Worm (Caenorhabditis elegans) whole organism, midembryonic: ENCODE measurements around the gene K04G7.1.

Experiments used
- T22C8.4 ChIP-seq: fragments of 200-800 bp; sonication (Bioruptor generic); IDR thresholded peaks from 2 replicates; pipeline ENCODE4 v1.3.6; 2022; ENCODE audit warnings: missing genetic modification characterization, missing compliant biosample characterization
- cog-1 ChIP-seq: sonication (generic microtip); optimal IDR thresholded peaks from 2 replicates; lab custom pipeline; 2016; ENCODE audit warnings: missing genetic modification characterization, missing compliant biosample characterization
- flt-1 ChIP-seq: fragments of 200-800 bp; sonication (Bioruptor generic); IDR thresholded peaks from 2 replicates; pipeline ENCODE4 v1.3.6; 2022; ENCODE audit warnings: missing genetic modification characterization, missing compliant biosample characterization
- klf-2 ChIP-seq: fragments of 200-800 bp; sonication (Bioruptor generic); conservative IDR thresholded peaks from 2 replicates; pipeline ENCODE4 v1.3.6; 2022; ENCODE audit warnings: missing genetic modification reagents, missing genetic modification characterization, missing compliant biosample characterization
- med-1 ChIP-seq: sonication (generic microtip); optimal IDR thresholded peaks from 2 replicates; lab custom pipeline; 2017; ENCODE audit warnings: missing genetic modification characterization, mild to moderate bottlenecking, missing compliant biosample characterization, antibody characterized with exemption, missing genetic modification reagents; ENCODE audit not compliant: insufficient read depth
- ref-1 ChIP-seq: fragments of 200-800 bp; sonication (Bioruptor generic); conservative IDR thresholded peaks from 2 replicates; pipeline ENCODE4 v1.3.6; 2022; ENCODE audit warnings: missing genetic modification reagents, missing genetic modification characterization, missing compliant biosample characterization
- tab-1 ChIP-seq: fragments of 200-800 bp; sonication (Bioruptor generic); IDR thresholded peaks from 2 replicates; pipeline ENCODE4 v1.3.6; 2022; ENCODE audit warnings: missing genetic modification characterization, missing compliant biosample characterization
- ztf-23 ChIP-seq: fragments of 200-800 bp; sonication (Bioruptor generic); IDR thresholded peaks from 2 replicates; pipeline ENCODE4 v1.3.6; 2022; ENCODE audit warnings: missing genetic modification reagents, missing genetic modification characterization, missing compliant biosample characterization
- ztf-29 ChIP-seq: fragments of 200-800 bp; sonication (Bioruptor generic); IDR thresholded peaks from 2 replicates; pipeline ENCODE4 v1.3.6; 2022; ENCODE audit warnings: missing genetic modification reagents, missing genetic modification characterization, missing compliant biosample characterization

Gene K04G7.1

DNA sequence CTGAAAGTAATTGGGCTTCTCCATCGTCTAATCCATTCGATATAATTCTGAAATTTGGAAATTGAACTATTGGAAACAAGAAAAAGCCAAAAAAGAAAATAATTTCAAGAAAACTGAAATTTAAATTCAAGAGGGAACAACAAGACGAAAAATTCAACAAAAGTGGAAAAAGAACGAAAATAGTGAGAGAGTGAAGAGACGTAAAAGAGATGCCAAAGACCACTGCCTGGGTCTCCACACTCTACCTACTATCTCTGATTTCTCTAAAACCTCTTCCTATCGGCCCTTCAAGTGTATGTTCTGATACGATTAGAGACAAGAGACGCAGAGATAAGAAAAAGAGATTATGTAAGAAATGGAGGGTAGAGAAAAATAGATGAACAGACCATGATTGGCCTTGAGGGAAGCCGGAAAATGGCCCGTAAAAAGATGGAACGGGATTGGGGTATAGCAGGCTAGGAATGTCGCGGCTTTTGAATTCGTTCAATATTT is 8.7 kb upstream of the K04G7.1 start, which contains the start of gene ogt-1:
Gene ogt-1 (minus strand): TSS at position 51 of the 492 bp plus-strand sequence.
- peak; percentile 57; the same call in 1 of the 2 replicates for TF ChIP-seq ztf-23 (GFP tag; lab: Robert Waterston, UW)
- no peak for TF ChIP-seq klf-2
- peak; percentile 47 for TF ChIP-seq cog-1 (tag; lab: Kevin White, UChicago)
- TF ChIP-seq ztf-29 (GFP tag; lab: Robert Waterston, UW), result peak; percentile 69; the same call in 1 of the 2 replicates
- no peak for TF ChIP-seq med-1 (GFP tag; lab: Kevin White, UChicago)

DNA sequence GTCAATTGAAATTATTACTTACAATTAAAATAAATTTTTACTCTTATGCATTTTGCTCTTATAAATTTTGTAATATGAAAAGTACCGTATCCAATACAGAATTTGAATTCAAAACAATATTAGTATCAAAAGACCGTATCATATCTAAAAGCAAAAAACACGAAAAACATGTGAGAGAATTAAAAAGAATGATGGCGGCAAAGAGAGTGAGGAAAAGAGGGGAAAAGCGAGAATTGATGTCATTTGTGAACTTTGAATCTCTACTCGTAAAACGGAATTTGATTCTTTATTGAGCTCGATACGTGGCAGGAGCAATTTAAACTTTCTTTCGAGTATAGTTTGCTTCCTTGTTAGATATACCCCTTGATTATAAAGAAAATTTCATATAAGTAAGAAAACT is 8.0 kb upstream of the K04G7.1 start:
- TF ChIP-seq klf-2 (no peak), ref-1 (GFP tag; lab: Robert Waterston, UW) (no peak), ztf-29 (GFP tag; lab: Robert Waterston, UW) (no peak), T22C8.4 (GFP tag; lab: Robert Waterston, UW) (no peak)

DNA sequence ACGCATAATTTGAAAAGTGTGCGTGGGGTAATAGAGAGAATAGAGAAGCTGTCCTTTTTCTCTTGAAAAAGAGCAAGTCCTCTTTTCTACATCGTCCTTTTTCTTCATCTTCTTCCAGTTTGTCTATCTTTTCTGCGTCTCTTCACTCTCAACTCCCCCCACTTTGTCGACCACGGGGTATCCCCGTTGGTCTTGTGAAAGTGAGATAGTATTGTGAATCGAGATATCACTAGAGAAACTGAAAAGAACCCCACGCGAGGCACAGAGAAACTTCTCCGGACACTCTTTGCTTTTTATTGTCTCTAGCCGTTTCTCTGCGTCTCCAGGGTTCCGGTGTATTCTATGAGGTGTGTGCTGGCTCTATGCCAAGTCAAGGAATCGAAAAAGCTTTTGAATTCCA is 6.9 kb upstream of the K04G7.1 start:
- TF ChIP-seq tab-1 (no peak), ztf-29 (GFP tag; lab: Robert Waterston, UW) (no peak), med-1 (GFP tag; lab: Kevin White, UChicago) (no peak), flt-1 (peak; percentile 73; the same call in 1 of the 2 replicates), cog-1 (tag; lab: Kevin White, UChicago) (peak; percentile 82), ztf-23 (GFP tag; lab: Robert Waterston, UW) (peak; percentile 69; the same call in 1 of the 2 replicates), klf-2 (no peak), T22C8.4 (GFP tag; lab: Robert Waterston, UW) (no peak), ref-1 (GFP tag; lab: Robert Waterston, UW) (no peak)

DNA sequence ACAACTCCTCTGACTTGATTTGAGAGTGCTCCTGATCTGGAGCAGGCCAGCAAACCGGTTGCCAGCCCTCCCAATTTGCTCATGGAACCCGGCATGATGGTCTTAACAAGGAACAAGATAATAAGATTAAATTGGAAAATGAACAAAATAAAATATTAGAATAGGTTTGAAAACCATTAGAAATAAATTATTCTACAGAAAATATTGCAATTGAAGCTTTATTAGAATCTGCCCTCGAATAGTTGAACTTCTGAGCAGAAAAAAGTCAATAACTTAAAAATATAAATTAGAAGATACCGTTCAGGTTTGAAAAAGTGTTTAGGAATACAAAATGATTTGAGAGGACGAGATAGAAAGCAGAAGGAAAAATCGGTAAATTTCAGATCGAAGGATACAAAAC is 3.8 kb upstream of the K04G7.1 start, which contains the start of gene nuo-4:
Gene nuo-4 (minus strand): TSS at position 101 of the 400 bp plus-strand sequence.
- no peak for TF ChIP-seq ref-1 (GFP tag; lab: Robert Waterston, UW)
- 0 out of 2 replicates have a peak, but pooled peaks have one; percentile 38 for TF ChIP-seq flt-1

DNA sequence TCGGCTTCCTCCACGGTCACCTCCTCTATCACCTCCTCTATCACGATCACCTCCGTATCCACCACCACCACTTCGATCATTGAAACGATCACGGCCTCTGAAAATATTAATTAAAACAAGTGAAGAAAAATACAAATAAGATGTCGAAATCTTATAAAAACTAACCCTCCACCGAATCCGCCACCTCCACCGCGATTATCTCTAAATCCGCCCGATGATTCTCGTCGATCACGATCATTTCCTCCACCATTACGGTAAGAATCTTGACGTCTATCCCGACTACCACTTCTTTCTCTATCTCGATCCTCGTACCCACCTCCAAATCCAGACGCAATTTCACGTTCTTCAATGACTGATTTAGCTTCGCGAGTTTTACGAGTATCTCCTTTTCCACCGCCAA is 3.3 kb upstream of the K04G7.1 start:
- TF ChIP-seq ztf-29 (GFP tag; lab: Robert Waterston, UW) (no peak), ztf-23 (GFP tag; lab: Robert Waterston, UW) (no peak), T22C8.4 (GFP tag; lab: Robert Waterston, UW) (no peak), klf-2 (no peak), flt-1 (no peak), med-1 (GFP tag; lab: Kevin White, UChicago) (no peak), cog-1 (tag; lab: Kevin White, UChicago) (no peak), tab-1 (no peak), ref-1 (GFP tag; lab: Robert Waterston, UW) (no peak)

DNA sequence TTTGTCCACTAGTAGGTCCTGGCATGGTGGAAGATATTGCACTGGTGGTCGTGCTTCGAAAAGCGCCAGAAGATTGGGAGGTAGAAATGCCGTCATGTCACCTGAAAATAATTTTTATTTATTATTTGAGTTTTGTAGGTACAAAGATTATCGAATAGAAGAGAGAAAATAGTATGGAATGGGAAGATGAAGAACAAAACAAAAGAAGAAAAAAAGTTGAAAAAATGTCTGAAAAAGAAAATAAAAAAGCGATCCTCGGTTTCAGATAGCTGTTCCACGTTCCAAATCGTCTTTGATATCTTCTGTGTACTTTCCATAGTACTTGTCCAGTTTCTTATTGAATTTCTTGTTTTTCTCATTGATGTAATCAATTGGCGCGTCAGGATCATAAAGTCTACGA is 1.5 kb upstream of the K04G7.1 start, which contains the start of gene rnp-7:
Gene rnp-7 (minus strand): TSS at position 101 of the 400 bp plus-strand sequence.
- TF ChIP-seq T22C8.4 (GFP tag; lab: Robert Waterston, UW) (no peak), ref-1 (GFP tag; lab: Robert Waterston, UW) (no peak), med-1 (GFP tag; lab: Kevin White, UChicago) (no peak), tab-1 (no peak), ztf-29 (GFP tag; lab: Robert Waterston, UW) (no peak), flt-1 (no peak), klf-2 (no peak), cog-1 (tag; lab: Kevin White, UChicago) (no peak), ztf-23 (GFP tag; lab: Robert Waterston, UW) (no peak)

DNA sequence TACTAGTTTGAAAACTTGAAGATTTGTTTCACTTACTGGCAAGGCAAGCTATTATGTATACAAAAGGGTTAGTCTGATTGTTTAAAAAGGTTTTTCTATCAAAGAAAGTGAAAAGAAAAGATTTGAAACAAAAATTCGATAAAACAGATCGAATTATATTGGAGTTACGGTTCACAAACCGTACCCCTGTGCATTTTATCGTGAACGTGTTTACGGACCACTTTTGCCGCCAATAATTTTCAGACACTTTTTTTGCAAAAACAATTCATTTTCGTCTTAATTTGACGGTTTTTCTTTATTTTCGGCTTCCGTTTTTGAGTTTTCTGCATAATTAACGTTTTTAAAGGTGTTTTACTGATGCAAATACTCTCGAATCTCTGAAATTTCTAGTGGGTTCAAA is 2.8 kb downstream of the K04G7.1 start:
- TF ChIP-seq ref-1 (GFP tag; lab: Robert Waterston, UW) (no peak), ztf-29 (GFP tag; lab: Robert Waterston, UW) (no peak), cog-1 (tag; lab: Kevin White, UChicago) (no peak), T22C8.4 (GFP tag; lab: Robert Waterston, UW) (no peak), flt-1 (no peak), med-1 (GFP tag; lab: Kevin White, UChicago) (no peak), ztf-23 (GFP tag; lab: Robert Waterston, UW) (no peak), tab-1 (no peak), klf-2 (no peak)

DNA sequence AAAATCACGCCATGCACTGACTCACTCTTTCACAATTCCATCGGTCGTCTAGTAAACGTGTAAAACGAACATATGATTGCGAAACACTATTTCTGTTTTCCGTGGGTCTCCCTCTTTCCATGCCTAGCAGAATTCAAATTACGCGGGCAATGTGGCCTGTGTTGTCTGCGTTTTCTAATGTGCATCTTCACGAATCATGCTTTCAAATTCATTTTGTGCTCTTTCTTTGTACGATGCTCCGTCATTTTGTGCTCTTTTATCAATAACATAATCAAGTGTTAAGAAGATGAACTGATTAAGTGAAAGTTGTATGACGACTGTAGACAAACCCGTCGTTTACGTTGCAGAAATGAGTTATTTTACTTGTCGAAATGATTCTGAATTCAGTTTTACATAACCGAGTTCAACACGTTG is 3.3 kb downstream of the K04G7.1 start:
- TF ChIP-seq ztf-23 (GFP tag; lab: Robert Waterston, UW) (no peak), klf-2 (no peak), flt-1 (no peak), ref-1 (GFP tag; lab: Robert Waterston, UW) (no peak), T22C8.4 (GFP tag; lab: Robert Waterston, UW) (no peak), med-1 (GFP tag; lab: Kevin White, UChicago) (no peak), tab-1 (no peak), cog-1 (tag; lab: Kevin White, UChicago) (no peak), ztf-29 (GFP tag; lab: Robert Waterston, UW) (no peak)

DNA sequence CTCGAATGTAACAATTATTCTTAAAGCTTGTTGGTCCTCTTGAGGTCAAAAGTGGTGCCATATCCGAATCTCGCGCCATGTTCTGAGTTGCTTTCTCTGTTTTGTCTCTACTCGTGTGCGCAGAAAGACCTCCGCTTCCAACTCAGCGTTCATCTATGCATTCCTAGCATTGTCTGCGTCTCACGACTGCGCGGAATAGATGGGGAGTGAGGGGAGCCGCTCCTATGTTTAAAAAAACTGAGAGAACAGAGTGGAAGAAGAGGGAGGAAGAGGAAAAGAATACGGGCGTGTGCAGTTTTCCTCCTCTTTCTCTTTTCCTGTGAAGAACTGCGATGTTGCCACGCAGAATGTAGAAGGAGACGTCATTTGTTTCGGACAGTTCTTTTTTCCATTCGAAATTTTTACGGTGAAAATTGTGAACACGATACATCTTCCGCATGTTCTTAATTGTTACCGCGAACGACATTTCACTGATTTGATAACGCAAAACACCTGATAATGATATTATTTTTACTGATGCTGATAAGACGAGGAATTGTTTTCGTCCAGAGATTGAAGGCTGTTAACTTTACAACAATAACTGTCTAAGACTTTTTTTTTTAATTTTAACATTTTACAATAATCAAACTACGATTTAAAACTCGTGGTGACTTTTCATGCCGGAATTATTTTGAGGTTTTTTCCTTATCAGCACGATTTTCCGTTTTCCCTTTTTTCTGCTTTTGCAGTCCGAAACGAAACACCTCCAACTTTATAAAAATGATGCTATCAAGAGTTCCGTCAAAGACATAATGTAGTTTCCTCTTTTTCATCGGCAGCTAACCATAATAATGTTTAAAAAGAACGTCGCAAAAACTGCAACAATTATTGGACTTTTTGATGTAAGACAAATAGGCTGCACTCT is 4.4 kb downstream of the K04G7.1 start:
- TF ChIP-seq ref-1 (GFP tag; lab: Robert Waterston, UW) (no peak), ztf-23 (GFP tag; lab: Robert Waterston, UW) (no peak), tab-1 (no peak), flt-1 (no peak), med-1 (GFP tag; lab: Kevin White, UChicago) (no peak), cog-1 (tag; lab: Kevin White, UChicago) (no peak), ztf-29 (GFP tag; lab: Robert Waterston, UW) (no peak), T22C8.4 (GFP tag; lab: Robert Waterston, UW) (no peak), klf-2 (no peak)
